Fruit fly (Drosophila melanogaster) whole organism: ENCODE measurements around the gene cd.

ENCODE experiments used
- CG8478 ChIP-seq: fragments of >200 bp; optimal IDR thresholded peaks from 2 replicates; lab custom pipeline; 2018; ENCODE audit warnings: inconsistent platforms
- Dll ChIP-seq: fragments of >200 bp; optimal IDR thresholded peaks from 2 replicates; lab custom pipeline; 2017
- EcR ChIP-seq, 2 experiments: fragments of >200 bp; optimal IDR thresholded peaks; 2 replicates each; lab custom pipeline; 2017; ENCODE audit warnings: missing biosample characterization in 2 of 2, missing genetic modification characterization in 2 of 2, missing genetic modification reagents in 2 of 2
- pan ChIP-seq: fragments of >200 bp; optimal IDR thresholded peaks from 2 replicates; lab custom pipeline; 2017
- psq ChIP-seq: fragments of >200 bp; optimal IDR thresholded peaks from 2 replicates; lab custom pipeline; 2017
- usp ChIP-seq: fragments of >200 bp; optimal IDR thresholded peaks from 2 replicates; lab custom pipeline; 2017; ENCODE audit warnings: missing biosample characterization, missing genetic modification characterization, mixed read lengths

The cd gene

dm6 chr3R:22675447-22675846 is 19.3 kb upstream of the cd start:
- TF ChIP-seq usp (GFP tag; lab: Kevin White, UChicago) (no peak), Dll (lab: Kevin White, UChicago) (no peak), psq (lab: Kevin White, UChicago) (no peak), CG8478 (no peak), EcR (GFP tag; optimal IDR thresholded peaks at IDR 0.05; lab: Kevin White, UChicago) (no peak), pan (no peak)

- no peak for TF ChIP-seq Dll (lab: Kevin White, UChicago)
- TF ChIP-seq EcR (GFP tag; optimal IDR thresholded peaks at IDR 0.05; lab: Kevin White, UChicago): no peak
- TF ChIP-seq pan: no peak
- TF ChIP-seq CG8478: no peak
- no peak for TF ChIP-seq usp (GFP tag; lab: Kevin White, UChicago)
- no peak for TF ChIP-seq psq (lab: Kevin White, UChicago)
Observed at dm6 chr3R:22684044-22684947, 10.5 kb upstream of the cd start.

dm6 chr3R:22684948-22685253 is 9.9 kb upstream of the cd start:
- TF ChIP-seq CG8478 (no peak), Dll (lab: Kevin White, UChicago) (no peak), psq (lab: Kevin White, UChicago) (no peak)

- TF ChIP-seq CG8478 (no peak), pan (no peak), Dll (lab: Kevin White, UChicago) (no peak), psq (lab: Kevin White, UChicago) (no peak), usp (GFP tag; lab: Kevin White, UChicago) (no peak), EcR (GFP tag; optimal IDR thresholded peaks at IDR 0.05; lab: Kevin White, UChicago) (no peak)
Observed at dm6 chr3R:22686336-22686874, 8.4 kb upstream of the cd start, which contains the start of the genes Gclm and CG17625. TSS of gene Gclm (minus strand) at chr3R:22686510. TSS of gene CG17625 (plus strand) at chr3R:22686849.

dm6 chr3R:22690311-22690710 is 4.4 kb upstream of the cd start, which contains the start of the genes wfs1 and Nup133:
TSS of gene wfs1 (minus strand) at chr3R:22690380.
TSS of gene Nup133 (plus strand) at chr3R:22690607.
- TF ChIP-seq usp (GFP tag; lab: Kevin White, UChicago): no peak
- no peak for TF ChIP-seq Dll (lab: Kevin White, UChicago)
- TF ChIP-seq pan: no peak
- TF ChIP-seq EcR (GFP tag; optimal IDR thresholded peaks at IDR 0.05; lab: Kevin White, UChicago): no peak

dm6 chr3R:22698208-22698607 is 3.4 kb downstream of the cd start, which contains the start of gene Cyp6d4:
TSS of gene Cyp6d4 (plus strand) at chr3R:22698319.
- TF ChIP-seq usp (GFP tag; lab: Kevin White, UChicago) (no peak), psq (lab: Kevin White, UChicago) (no peak), Dll (lab: Kevin White, UChicago) (no peak), CG8478 (no peak), EcR (GFP tag; optimal IDR thresholded peaks at IDR 0.05; lab: Kevin White, UChicago) (no peak), pan (no peak)

dm6 chr3R:22701793-22702192 is 7.0 kb downstream of the cd start, which contains the start of the genes CG6972 and CCAP:
TSS of gene CG6972 (plus strand) at chr3R:22702007.
TSS of gene CCAP (minus strand) at chr3R:22702084.
- TF ChIP-seq usp (GFP tag; lab: Kevin White, UChicago) (no peak), EcR (GFP tag; optimal IDR thresholded peaks at IDR 0.05; lab: Kevin White, UChicago) (no peak), Dll (lab: Kevin White, UChicago) (no peak), psq (lab: Kevin White, UChicago) (no peak), CG8478 (no peak), pan (no peak)

dm6 chr3R:22707178-22707577 is 12.4 kb downstream of the cd start, which contains the start of gene CG13842:
TSS of gene CG13842 (minus strand) at chr3R:22707278.
- TF ChIP-seq pan (no peak), EcR (GFP tag; optimal IDR thresholded peaks at IDR 0.05; lab: Kevin White, UChicago) (no peak), CG8478 (no peak), psq (lab: Kevin White, UChicago) (no peak), Dll (lab: Kevin White, UChicago) (no peak), usp (GFP tag; lab: Kevin White, UChicago) (no peak)

dm6 chr3R:22710662-22711061 is 15.9 kb downstream of the cd start, which contains the start of gene CG4907:
TSS of gene CG4907 (minus strand) at chr3R:22710762.
- TF ChIP-seq usp (GFP tag; lab: Kevin White, UChicago) (no peak), EcR (GFP tag; optimal IDR thresholded peaks at IDR 0.05; lab: Kevin White, UChicago) (no peak), Dll (lab: Kevin White, UChicago) (no peak), psq (lab: Kevin White, UChicago) (no peak), pan (no peak)

- TF ChIP-seq EcR (GFP tag; optimal IDR thresholded peaks at IDR 0.05; lab: Kevin White, UChicago) (no peak), pan (no peak), psq (lab: Kevin White, UChicago) (no peak), Dll (lab: Kevin White, UChicago) (no peak), usp (GFP tag; lab: Kevin White, UChicago) (no peak), CG8478 (no peak)
Observed at dm6 chr3R:22717863-22718262, 23.1 kb downstream of the cd start.

- TF ChIP-seq usp (GFP tag; lab: Kevin White, UChicago) (no peak), EcR (GFP tag; optimal IDR thresholded peaks at IDR 0.05; lab: Kevin White, UChicago) (no peak), pan (no peak), Dll (lab: Kevin White, UChicago) (no peak), CG8478 (no peak), psq (lab: Kevin White, UChicago) (no peak)
Observed at dm6 chr3R:22718401-22718800, 23.6 kb downstream of the cd start.
